Fruit fly (Drosophila melanogaster) whole organism, embryonic: ENCODE measurements around the gene Pif1.

Experiments used
- Awh ChIP-seq: fragments of 200-800 bp; sonication (Bioruptor generic); IDR thresholded peaks from 2 replicates; pipeline ENCODE4, ENCODE4 v1.3.6; 2022; ENCODE audit warnings: missing biosample characterization, missing genetic modification characterization
- CG10366 ChIP-seq: fragments of 200-800 bp; sonication (Bioruptor generic); IDR thresholded peaks from 2 replicates; pipeline ENCODE4 v1.3.6; 2022; ENCODE audit warnings: missing biosample characterization, missing genetic modification characterization
- CG17829 ChIP-seq: fragments of 200-800 bp; optimal IDR thresholded peaks from 2 replicates; lab custom pipeline; 2019; ENCODE audit warnings: missing biosample characterization, mild to moderate bottlenecking, missing genetic modification characterization, moderate library complexity
- CG2875 ChIP-seq: fragments of 200-800 bp; sonication (Bioruptor generic); optimal IDR thresholded peaks from 2 replicates; lab custom pipeline; 2017; ENCODE audit warnings: missing biosample characterization, mild to moderate bottlenecking, missing genetic modification characterization, missing genetic modification reagents
- CG30403 ChIP-seq: fragments of 200-800 bp; sonication (Bioruptor generic); optimal IDR thresholded peaks from 3 replicates; lab custom pipeline; 2016; ENCODE audit warnings: missing biosample characterization, missing genetic modification characterization
- CG3281 ChIP-seq: fragments of 200-800 bp; sonication (Bioruptor generic); optimal IDR thresholded peaks from 3 replicates; lab custom pipeline; 2017; ENCODE audit warnings: missing biosample characterization, mild to moderate bottlenecking, missing genetic modification characterization
- CG9609 ChIP-seq: fragments of 200-800 bp; sonication (Bioruptor generic); optimal IDR thresholded peaks from 3 replicates; lab custom pipeline; 2016; ENCODE audit warnings: missing biosample characterization, missing genetic modification characterization
- Hsf ChIP-seq: fragments of 200-800 bp; sonication (Bioruptor generic); optimal IDR thresholded peaks from 3 replicates; lab custom pipeline; 2016; ENCODE audit warnings: missing biosample characterization, missing genetic modification characterization
- dimm ChIP-seq: fragments of 200-800 bp; sonication (Bioruptor generic); IDR thresholded peaks from 2 replicates; pipeline ENCODE4 v1.3.6; 2022; ENCODE audit warnings: missing biosample characterization, missing genetic modification characterization
- ftz-f1 ChIP-seq: fragments of 200-800 bp; sonication (Bioruptor generic); optimal IDR thresholded peaks from 2 replicates; lab custom pipeline; 2016; ENCODE audit warnings: missing biosample characterization, missing genetic modification characterization
- phol ChIP-seq: fragments of 200-800 bp; sonication (Bioruptor generic); optimal IDR thresholded peaks from 3 replicates; lab custom pipeline; 2018; ENCODE audit warnings: missing biosample characterization, mild to moderate bottlenecking, missing genetic modification characterization, moderate library complexity

DNA sequence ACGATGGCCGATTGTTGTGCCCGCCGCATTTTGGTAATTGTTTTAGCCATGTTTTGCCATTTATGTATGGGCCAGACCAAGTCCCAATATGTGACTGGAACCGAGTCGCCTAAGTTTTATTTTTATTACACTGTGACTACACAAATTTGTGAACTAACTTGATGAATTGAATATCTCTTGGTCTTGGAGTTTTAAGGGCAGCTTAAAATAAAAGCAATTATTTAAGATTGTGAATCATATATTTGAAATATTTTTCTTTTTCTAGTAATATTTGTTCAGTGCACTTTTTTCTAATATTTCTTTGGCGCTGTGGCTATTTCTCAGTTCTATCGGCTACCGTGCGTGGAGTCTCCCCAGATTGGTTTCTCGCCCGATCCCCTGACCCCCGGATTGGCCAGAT lies 23.7 kb upstream of the Pif1 start:
- TF ChIP-seq CG10366 (GFP tag; lab: Robert Waterston, UW) (no peak), CG3281 (no peak), Hsf (GFP tag; lab: Kevin White, UChicago) (no peak), CG17829 (tag; lab: Kevin White, UChicago) (no peak), ftz-f1 (GFP tag; lab: Kevin White, UChicago) (no peak), dimm (GFP tag; lab: Robert Waterston, UW) (no peak), Awh (no peak), CG2875 (GFP tag; lab: Kevin White, UChicago) (no peak), CG9609 (GFP tag; lab: Kevin White, UChicago) (no peak), phol (tag; lab: Kevin White, UChicago) (no peak), CG30403 (GFP tag; lab: Kevin White, UChicago) (no peak)
